Fruit fly (Drosophila melanogaster) whole organism, embryonic: Measurements from ENCODE around the gene CG12289.

ENCODE experiments used
- Ada2b ChIP-seq: fragments of 200-800 bp; sonication (Bioruptor generic); IDR thresholded peaks from 2 replicates; pipeline ENCODE4 v1.3.6; 2022; ENCODE audit warnings: missing biosample characterization, missing genetic modification characterization
- Adf1 ChIP-seq: fragments of 200-800 bp; sonication (Bioruptor generic); IDR thresholded peaks from 2 replicates; pipeline ENCODE4 v1.3.6; 2022; ENCODE audit warnings: missing biosample characterization, missing genetic modification characterization
- CG1529 ChIP-seq: fragments of 200-800 bp; sonication (Bioruptor generic); optimal IDR thresholded peaks from 3 replicates; lab custom pipeline; 2018; ENCODE audit warnings: missing biosample characterization, missing genetic modification characterization
- CG7987 ChIP-seq: fragments of 200-800 bp; sonication (Bioruptor generic); optimal IDR thresholded peaks from 2 replicates; lab custom pipeline; 2018; ENCODE audit warnings: missing biosample characterization, mild to moderate bottlenecking, missing genetic modification characterization, moderate library complexity
- GATAe ChIP-seq: fragments of 200-800 bp; sonication (Bioruptor generic); conservative IDR thresholded peaks from 2 replicates; pipeline ENCODE4 v1.3.6; 2022; ENCODE audit warnings: missing biosample characterization, missing genetic modification characterization
- Nf-YC ChIP-seq: fragments of 200-800 bp; optimal IDR thresholded peaks from 3 replicates; lab custom pipeline; 2019; ENCODE audit warnings: missing biosample characterization, mild to moderate bottlenecking, missing genetic modification characterization, moderate library complexity
- Six4 ChIP-seq: fragments of 200-800 bp; sonication (Bioruptor generic); optimal IDR thresholded peaks from 2 replicates; lab custom pipeline; 2016; ENCODE audit warnings: missing biosample characterization, missing genetic modification characterization
- h ChIP-seq: fragments of >200 bp; optimal IDR thresholded peaks from 2 replicates; lab custom pipeline; 2017
- psq ChIP-seq: fragments of 200-800 bp; sonication (Bioruptor generic); optimal IDR thresholded peaks from 2 replicates; lab custom pipeline; 2017; ENCODE audit warnings: missing biosample characterization, missing genetic modification characterization

- TF ChIP-seq h (lab: Kevin White, UChicago) (no peak), Nf-YC (tag; lab: Kevin White, UChicago) (no peak), GATAe (GFP tag; lab: Robert Waterston, UW) (no peak), Adf1 (GFP tag; lab: Robert Waterston, UW) (no peak), psq (no peak), CG1529 (GFP tag; lab: Kevin White, UChicago) (no peak), CG7987 (no peak), Ada2b (GFP tag; lab: Robert Waterston, UW) (no peak), Six4 (GFP tag; lab: Kevin White, UChicago) (no peak)
These were observed 33.4 kb downstream of the CG12289 start, which contains the start of gene CG7560 for dm6 chr3L:11424858-11425257.
